Worm (Caenorhabditis elegans): ENCODE data around the gene clec-162.

DNA sequence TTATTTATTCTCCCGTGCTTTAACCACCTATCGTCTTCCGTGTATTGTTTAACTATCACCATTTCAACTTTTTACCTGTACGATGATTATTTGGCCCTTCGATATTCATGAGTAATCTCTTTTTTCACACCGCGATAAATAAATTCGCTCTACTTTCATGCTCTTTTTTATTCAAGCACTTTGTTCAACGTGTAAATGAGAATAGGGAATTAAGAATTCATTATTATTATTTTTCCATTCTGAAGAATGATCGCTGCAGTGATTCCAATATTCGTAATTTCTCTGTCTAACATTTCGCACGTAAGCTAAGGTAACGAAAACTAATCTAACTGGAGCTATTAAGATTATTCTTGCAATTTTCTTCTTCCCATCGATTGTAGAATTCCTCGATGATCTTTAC lies 23.7 kb upstream of the clec-162 start, which contains the start of gene T05G5.4:
- TF ChIP-seq med-1 (GFP tag; optimal IDR thresholded peaks at IDR 0.05; ENCODE audit: insufficient read depth) (no peak), ref-1 (GFP tag; conservative IDR thresholded peaks at IDR 0.05) (no peak)
